Fruit fly (Drosophila melanogaster): ENCODE data around the gene mbo.

DNA sequence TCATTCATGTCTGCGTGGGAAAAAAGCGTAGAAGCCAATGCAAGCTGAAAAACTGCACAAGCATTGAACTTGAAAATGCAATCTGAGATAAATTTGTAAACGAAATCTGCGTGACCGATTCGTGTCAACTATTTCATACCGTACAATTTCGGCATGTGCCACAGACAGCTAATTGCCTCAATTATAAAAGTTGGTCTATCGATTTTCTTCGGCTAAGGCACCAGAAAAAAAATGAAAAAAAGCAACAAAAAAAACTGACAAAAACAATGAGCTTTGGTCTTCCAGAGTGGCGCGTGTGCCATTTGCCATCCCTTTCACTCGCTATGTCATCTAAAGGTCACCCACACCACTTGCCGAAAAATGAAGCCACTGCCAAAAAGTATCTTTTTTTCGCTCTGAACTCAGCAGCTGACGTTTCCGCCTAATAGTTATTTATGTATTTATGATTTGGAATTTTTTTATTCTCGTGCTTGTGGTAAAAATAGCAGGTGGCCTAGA, 39.7 kb upstream of the mbo start:
- no peak for TF ChIP-seq NfI (GFP tag; optimal IDR thresholded peaks at IDR 0.05)
- no peak for TF ChIP-seq pan (optimal IDR thresholded peaks at IDR 0.05)
- TF ChIP-seq pan (GFP tag; optimal IDR thresholded peaks at IDR 0.05 in 1 of 2, IDR thresholded peaks at IDR 0.05 in 1 of 2): no peak
- no peak for TF ChIP-seq ro (GFP tag; IDR thresholded peaks at IDR 0.05)
- no peak for TF ChIP-seq Dref (GFP tag; IDR thresholded peaks at IDR 0.05)
